Worm (Caenorhabditis elegans) whole organism, mixed stage, embryonic: Measurements from ENCODE around the gene nlp-13.

Experiments
- M03D4.4 ChIP-seq: sonication (generic microtip); optimal IDR thresholded peaks from 2 replicates; lab custom pipeline; 2017; ENCODE audit warnings: mild to moderate bottlenecking, missing genetic modification characterization, missing compliant biosample characterization
- bed-3 ChIP-seq: fragments of 200-800 bp; sonication (Bioruptor generic); optimal IDR thresholded peaks from 3 replicates; lab custom pipeline; 2018; ENCODE audit warnings: mild to moderate bottlenecking, missing genetic modification characterization, moderate library complexity, missing compliant biosample characterization
- ceh-39 ChIP-seq: fragments of 150-350 bp; optimal IDR thresholded peaks from 2 replicates; lab custom pipeline; 2014; ENCODE audit warnings: missing biosample characterization, missing genetic modification characterization
- ceh-43 ChIP-seq: fragments of 200-800 bp; sonication (Bioruptor generic); optimal IDR thresholded peaks from 2 replicates; lab custom pipeline; 2018; ENCODE audit warnings: mild to moderate bottlenecking, missing genetic modification characterization, moderate library complexity, missing compliant biosample characterization
- ceh-83 ChIP-seq: fragments of 200-800 bp; sonication (Bioruptor generic); optimal IDR thresholded peaks from 2 replicates; lab custom pipeline; 2018; ENCODE audit warnings: mild to moderate bottlenecking, missing genetic modification characterization, missing compliant biosample characterization
- cnd-1 ChIP-seq: fragments of 200-800 bp; sonication (Bioruptor generic); optimal IDR thresholded peaks from 2 replicates; lab custom pipeline; 2018; ENCODE audit warnings: mild to moderate bottlenecking, missing genetic modification characterization, missing compliant biosample characterization
- drap-1 ChIP-seq: fragments of 200-800 bp; sonication (Bioruptor generic); optimal IDR thresholded peaks from 3 replicates; lab custom pipeline; 2018; ENCODE audit warnings: mild to moderate bottlenecking, missing genetic modification characterization, missing compliant biosample characterization
- elt-1 ChIP-seq: sonication (generic microtip); optimal IDR thresholded peaks from 2 replicates; lab custom pipeline; 2017; ENCODE audit warnings: missing genetic modification characterization, mild to moderate bottlenecking, missing compliant biosample characterization, antibody characterized with exemption, moderate library complexity, borderline replicate concordance; ENCODE audit not compliant: insufficient read depth
- elt-3 ChIP-seq: fragments of 150-350 bp; optimal IDR thresholded peaks from 2 replicates; lab custom pipeline; 2014; ENCODE audit warnings: missing biosample characterization, missing genetic modification characterization
- flh-1 ChIP-seq: fragments of 200-800 bp; sonication (Bioruptor generic); optimal IDR thresholded peaks from 2 replicates; lab custom pipeline; 2018; ENCODE audit warnings: mild to moderate bottlenecking, missing genetic modification characterization, moderate library complexity, missing compliant biosample characterization
- ham-2 ChIP-seq: fragments of 200-800 bp; sonication (Bioruptor generic); optimal IDR thresholded peaks from 2 replicates; lab custom pipeline; 2018; ENCODE audit warnings: mild to moderate bottlenecking, missing genetic modification characterization, missing compliant biosample characterization
- hlh-1 ChIP-seq: fragments of 150-350 bp; optimal IDR thresholded peaks from 2 replicates; lab custom pipeline; 2014; ENCODE audit warnings: missing biosample characterization, missing genetic modification reagents, missing genetic modification characterization
- lin-13 ChIP-seq: fragments of 150-350 bp; optimal IDR thresholded peaks from 2 replicates; lab custom pipeline; 2014; ENCODE audit warnings: missing biosample characterization, missing genetic modification characterization
- lsy-2 ChIP-seq: fragments of 150-350 bp; optimal IDR thresholded peaks from 2 replicates; lab custom pipeline; 2014; ENCODE audit warnings: missing biosample characterization, missing genetic modification characterization
- mab-5 ChIP-seq: fragments of 150-350 bp; optimal IDR thresholded peaks from 2 replicates; lab custom pipeline; 2014; ENCODE audit warnings: missing biosample characterization, missing genetic modification characterization
- mep-1 ChIP-seq: fragments of 150-350 bp; optimal IDR thresholded peaks from 2 replicates; lab custom pipeline; 2017; ENCODE audit warnings: missing biosample characterization, missing genetic modification reagents, missing genetic modification characterization, inconsistent platforms
- mls-2 ChIP-seq: sonication (generic microtip); optimal IDR thresholded peaks from 2 replicates; lab custom pipeline; 2016; ENCODE audit warnings: mild to moderate bottlenecking, missing genetic modification characterization, moderate library complexity, missing compliant biosample characterization
- nhr-12 ChIP-seq: fragments of 150-350 bp; optimal IDR thresholded peaks from 2 replicates; lab custom pipeline; 2014; ENCODE audit warnings: missing biosample characterization, missing genetic modification characterization
- nhr-2 ChIP-seq: fragments of 150-350 bp; optimal IDR thresholded peaks from 2 replicates; lab custom pipeline; 2014; ENCODE audit warnings: missing biosample characterization, missing genetic modification characterization
- nhr-237 ChIP-seq: fragments of 150-350 bp; optimal IDR thresholded peaks from 2 replicates; lab custom pipeline; 2014; ENCODE audit warnings: missing biosample characterization, missing genetic modification characterization
- nhr-28 ChIP-seq: fragments of 150-350 bp; optimal IDR thresholded peaks from 2 replicates; lab custom pipeline; 2014; ENCODE audit warnings: missing biosample characterization, missing genetic modification characterization
- nhr-76 ChIP-seq: sonication (generic microtip); optimal IDR thresholded peaks from 2 replicates; lab custom pipeline; 2017; ENCODE audit warnings: missing biosample characterization, missing genetic modification characterization
- sem-2 ChIP-seq: fragments of 200-800 bp; sonication (Bioruptor generic); optimal IDR thresholded peaks from 2 replicates; lab custom pipeline; 2018; ENCODE audit warnings: mild to moderate bottlenecking, missing genetic modification characterization, missing compliant biosample characterization
- snpc-4 ChIP-seq: fragments of 150-350 bp; optimal IDR thresholded peaks from 2 replicates; lab custom pipeline; 2014; ENCODE audit warnings: missing biosample characterization, missing genetic modification characterization
- tbx-8 ChIP-seq: fragments of 200-800 bp; sonication (Bioruptor generic); optimal IDR thresholded peaks from 2 replicates; lab custom pipeline; 2018; ENCODE audit warnings: mild to moderate bottlenecking, missing genetic modification characterization, moderate library complexity, missing compliant biosample characterization
- unc-120 ChIP-seq: sonication (generic microtip); optimal IDR thresholded peaks from 2 replicates; lab custom pipeline; 2017; ENCODE audit warnings: missing genetic modification characterization, missing compliant biosample characterization; ENCODE audit not compliant: poor library complexity, severe bottlenecking
- unc-39 ChIP-seq: fragments of 150-350 bp; optimal IDR thresholded peaks from 2 replicates; lab custom pipeline; 2014; ENCODE audit warnings: missing biosample characterization, missing genetic modification characterization
- unc-62 ChIP-seq: fragments of 150-350 bp; optimal IDR thresholded peaks from 2 replicates; lab custom pipeline; 2014; ENCODE audit warnings: missing biosample characterization, missing genetic modification reagents, missing genetic modification characterization
- zip-8 ChIP-seq: fragments of 150-350 bp; optimal IDR thresholded peaks from 2 replicates; lab custom pipeline; 2014; ENCODE audit warnings: missing biosample characterization, missing genetic modification characterization

The nlp-13 gene

ce11 chrV:4219342-4219741 lies 16.9 kb upstream of the nlp-13 start, which contains the start of gene nlp-9:
nlp-9 (plus strand) TSS chrV:4219642.
- no peak for TF ChIP-seq ham-2 (GFP tag; lab: Kevin White, UChicago)
- TF ChIP-seq ceh-83 (GFP tag; lab: Kevin White, UChicago), result no peak
- no peak for TF ChIP-seq lsy-2 (tag; lab: Kevin White, UChicago)
- TF ChIP-seq nhr-237 (tag; lab: Kevin White, UChicago), result no peak
- TF ChIP-seq ceh-43 (GFP tag; lab: Kevin White, UChicago), result no peak
- TF ChIP-seq nhr-28, result no peak
- no peak for TF ChIP-seq zip-8 (tag; lab: Kevin White, UChicago)
- no peak for TF ChIP-seq flh-1
- TF ChIP-seq unc-62, result no peak
- no peak for TF ChIP-seq lin-13 (tag; lab: Kevin White, UChicago)
- no peak for TF ChIP-seq ceh-39 (tag; lab: Kevin White, UChicago)
- no peak for TF ChIP-seq sem-2 (GFP tag; lab: Kevin White, UChicago)
- no peak for TF ChIP-seq mls-2
- TF ChIP-seq snpc-4 (tag; lab: Kevin White, UChicago), result no peak
- no peak for TF ChIP-seq hlh-1 (tag; lab: Kevin White, UChicago)
- no peak for TF ChIP-seq drap-1 (GFP tag; lab: Kevin White, UChicago)
- TF ChIP-seq nhr-12 (tag; lab: Kevin White, UChicago), result no peak
- TF ChIP-seq tbx-8 (GFP tag; lab: Kevin White, UChicago), result no peak
- TF ChIP-seq bed-3, result no peak
- no peak for TF ChIP-seq cnd-1 (tag; lab: Kevin White, UChicago)

ce11 chrV:4240292-4240691 lies 4.1 kb downstream of the nlp-13 start, which contains the start of gene srh-204:
srh-204 (minus strand) TSS chrV:4240392.
- TF ChIP-seq nhr-28, result no peak
- TF ChIP-seq ham-2 (GFP tag; lab: Kevin White, UChicago), result no peak
- TF ChIP-seq elt-3 (tag; lab: Kevin White, UChicago), result no peak
- no peak for TF ChIP-seq flh-1
- no peak for TF ChIP-seq nhr-12 (tag; lab: Kevin White, UChicago)
- no peak for TF ChIP-seq bed-3
- no peak for TF ChIP-seq nhr-237 (tag; lab: Kevin White, UChicago)
- TF ChIP-seq unc-120 (tag; lab: Kevin White, UChicago), result no peak
- TF ChIP-seq nhr-2 (tag; lab: Kevin White, UChicago), result no peak
- TF ChIP-seq cnd-1 (tag; lab: Kevin White, UChicago), result no peak
- no peak for TF ChIP-seq tbx-8 (GFP tag; lab: Kevin White, UChicago)
- no peak for TF ChIP-seq mab-5
- no peak for TF ChIP-seq nhr-76 (tag; lab: Kevin White, UChicago)
- no peak for TF ChIP-seq unc-39 (tag; lab: Kevin White, UChicago)
- TF ChIP-seq lin-13 (tag; lab: Kevin White, UChicago), result no peak
- TF ChIP-seq hlh-1 (tag; lab: Kevin White, UChicago), result no peak
- TF ChIP-seq mep-1 (tag; lab: Kevin White, UChicago), result no peak
- TF ChIP-seq snpc-4 (tag; lab: Kevin White, UChicago), result no peak

- no peak for TF ChIP-seq mls-2
These were observed 5.3 kb downstream of the nlp-13 start for ce11 chrV:4241555-4241954.

- TF ChIP-seq nhr-12 (tag; lab: Kevin White, UChicago), result no peak
- TF ChIP-seq nhr-28, result no peak
- TF ChIP-seq unc-62, result no peak
- TF ChIP-seq ham-2 (GFP tag; lab: Kevin White, UChicago), result no peak
- TF ChIP-seq elt-3 (tag; lab: Kevin White, UChicago), result no peak
- no peak for TF ChIP-seq cnd-1 (tag; lab: Kevin White, UChicago)
- no peak for TF ChIP-seq nhr-237 (tag; lab: Kevin White, UChicago)
- no peak for TF ChIP-seq zip-8 (tag; lab: Kevin White, UChicago)
- no peak for TF ChIP-seq mls-2
- no peak for TF ChIP-seq drap-1 (GFP tag; lab: Kevin White, UChicago)
- TF ChIP-seq hlh-1 (tag; lab: Kevin White, UChicago), result no peak
- TF ChIP-seq lin-13 (tag; lab: Kevin White, UChicago), result no peak
- no peak for TF ChIP-seq M03D4.4 (tag; lab: Kevin White, UChicago)
- TF ChIP-seq elt-1 (tag; lab: Kevin White, UChicago), result no peak
- no peak for TF ChIP-seq mep-1 (tag; lab: Kevin White, UChicago)
- no peak for TF ChIP-seq ceh-43 (GFP tag; lab: Kevin White, UChicago)
These were observed 6.2 kb downstream of the nlp-13 start, which contains the start of gene srt-12 for ce11 chrV:4242431-4242830. srt-12 (minus strand) TSS chrV:4242531.

ce11 chrV:4248359-4248758 lies 12.1 kb downstream of the nlp-13 start:
- no peak for TF ChIP-seq snpc-4 (tag; lab: Kevin White, UChicago)
- TF ChIP-seq hlh-1 (tag; lab: Kevin White, UChicago), result no peak
- no peak for TF ChIP-seq zip-8 (tag; lab: Kevin White, UChicago)
- TF ChIP-seq mep-1 (tag; lab: Kevin White, UChicago), result no peak
- no peak for TF ChIP-seq ceh-39 (tag; lab: Kevin White, UChicago)
- TF ChIP-seq unc-62, result no peak
